Fruit fly (Drosophila melanogaster): Measurements from ENCODE around the gene CG33298.

The CG33298 gene

dm6 chr2L:9498985-9499249 is 3.6 kb downstream of the CG33298 start:
- TF ChIP-seq cnc (optimal IDR thresholded peaks at IDR 0.05) = no peak
- no peak for TF ChIP-seq CG7101 (tag; optimal IDR thresholded peaks at IDR 0.05)
- no peak for TF ChIP-seq Hr96 (GFP tag; optimal IDR thresholded peaks at IDR 0.05)
- TF ChIP-seq CG5204 (GFP tag; optimal IDR thresholded peaks at IDR 0.05) = no peak
- no peak for TF ChIP-seq pad (GFP tag; optimal IDR thresholded peaks at IDR 0.05)
- TF ChIP-seq Clk (GFP tag; optimal IDR thresholded peaks at IDR 0.05) = no peak
- no peak for TF ChIP-seq CG33017 (tag; optimal IDR thresholded peaks at IDR 0.05)
- no peak for TF ChIP-seq CG1620 (GFP tag; optimal IDR thresholded peaks at IDR 0.05)
- TF ChIP-seq CG7045 (GFP tag; optimal IDR thresholded peaks at IDR 0.05) = no peak
- TF ChIP-seq bab1 (GFP tag; optimal IDR thresholded peaks at IDR 0.05) = no peak

- no peak for TF ChIP-seq pad (GFP tag; optimal IDR thresholded peaks at IDR 0.05)
- no peak for TF ChIP-seq Mnt (GFP tag; optimal IDR thresholded peaks at IDR 0.05)
- peak; percentile 94 for TF ChIP-seq kay (GFP tag; ENCODE audit: borderline replicate concordance)
These were observed 5.2 kb downstream of the CG33298 start for dm6 chr2L:9500454-9500853.

- TF ChIP-seq CG1620 (GFP tag; optimal IDR thresholded peaks at IDR 0.05) = no peak
- no peak for TF ChIP-seq cnc (optimal IDR thresholded peaks at IDR 0.05)
- TF ChIP-seq bab1 (GFP tag; optimal IDR thresholded peaks at IDR 0.05) = peak; percentile 48
- no peak for TF ChIP-seq CG14711 (tag; optimal IDR thresholded peaks at IDR 0.05)
- no peak for TF ChIP-seq CG5204 (GFP tag; optimal IDR thresholded peaks at IDR 0.05)
These were observed 7.6 kb downstream of the CG33298 start for dm6 chr2L:9502786-9503443.

DNA sequence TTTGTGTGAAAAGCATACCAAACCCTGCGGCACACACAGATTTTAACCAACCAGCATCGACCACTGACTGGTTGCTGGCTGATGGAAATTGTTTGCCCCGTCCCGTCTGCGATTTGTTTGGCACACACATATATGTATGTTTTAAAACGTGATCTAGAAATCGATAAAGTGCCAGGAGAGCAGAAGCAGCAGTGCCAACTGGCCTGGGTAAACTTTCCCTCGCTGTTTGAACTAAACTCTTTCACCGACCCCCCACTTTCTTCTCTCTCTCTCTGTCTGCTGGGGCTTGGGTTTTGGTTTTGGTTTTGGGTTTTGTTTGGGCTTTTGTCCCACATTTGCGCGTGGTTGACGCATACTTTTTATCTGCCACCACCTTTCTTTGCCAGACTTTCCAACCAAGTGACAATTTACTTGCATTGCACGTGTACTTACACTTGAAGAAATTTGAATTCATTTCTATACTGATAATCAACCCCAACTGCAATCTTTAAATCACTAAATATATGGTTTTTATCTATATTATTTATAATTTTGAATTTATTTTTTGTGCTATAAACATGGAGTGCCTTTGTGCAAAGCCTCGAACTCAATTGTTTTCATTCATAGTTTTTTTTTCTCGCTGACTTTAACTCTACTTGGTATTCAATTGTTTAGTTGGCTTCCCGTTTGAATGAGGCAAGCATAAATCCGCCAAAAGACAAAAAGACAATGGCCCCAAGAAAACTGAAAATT is 10.3 kb downstream of the CG33298 start:
- TF ChIP-seq kay (GFP tag; ENCODE audit: borderline replicate concordance) (peak; percentile 40), CG11617 (GFP tag; optimal IDR thresholded peaks at IDR 0.05) (no peak)

- TF ChIP-seq CG7045 (GFP tag; optimal IDR thresholded peaks at IDR 0.05) (no peak), cnc (optimal IDR thresholded peaks at IDR 0.05) (no peak), toe (GFP tag; optimal IDR thresholded peaks at IDR 0.05) (no peak), CG12768 (GFP tag; optimal IDR thresholded peaks at IDR 0.05) (no peak), Crg-1 (GFP tag; optimal IDR thresholded peaks at IDR 0.05) (no peak), ovo (GFP tag; optimal IDR thresholded peaks at IDR 0.05) (no peak), tj (GFP tag; optimal IDR thresholded peaks at IDR 0.05) (peak; percentile 50), Hr96 (GFP tag; optimal IDR thresholded peaks at IDR 0.05) (no peak), Clk (GFP tag; optimal IDR thresholded peaks at IDR 0.05) (no peak)
These were observed 11.3 kb downstream of the CG33298 start for dm6 chr2L:9506535-9507036.

DNA sequence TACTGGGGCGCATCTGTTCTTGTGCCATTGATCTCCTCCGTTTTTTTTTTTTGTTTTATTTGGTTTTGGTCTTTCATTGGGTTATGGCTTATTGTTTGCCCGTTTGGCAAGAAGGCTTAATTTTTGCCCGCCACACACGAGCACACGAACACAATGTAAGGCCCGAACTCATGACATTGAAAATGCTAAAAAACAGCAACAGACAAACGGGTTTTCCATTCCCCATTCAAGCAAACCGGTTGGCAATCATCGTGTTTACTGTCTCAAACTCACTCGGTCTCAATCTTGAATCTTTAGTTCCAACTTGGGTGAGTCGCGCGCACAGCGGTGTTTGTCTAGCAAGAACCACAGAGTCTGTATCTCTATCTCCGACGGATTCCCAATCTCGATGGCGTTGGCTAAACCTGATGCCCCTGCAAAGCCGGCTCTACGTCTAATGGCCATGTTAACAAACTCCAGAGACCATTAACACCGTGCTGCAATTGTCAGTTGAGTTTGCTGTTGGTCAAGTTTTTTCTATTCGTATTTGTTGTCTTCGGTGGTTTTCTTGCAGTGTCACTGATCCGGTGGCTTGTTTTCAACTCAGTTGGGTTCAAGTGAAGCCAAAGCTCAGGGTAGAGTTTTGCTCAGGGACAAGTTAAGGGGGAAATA is 13.4 kb downstream of the CG33298 start:
- TF ChIP-seq pad (GFP tag; optimal IDR thresholded peaks at IDR 0.05) (no peak), cnc (optimal IDR thresholded peaks at IDR 0.05) (no peak), CG7101 (tag; optimal IDR thresholded peaks at IDR 0.05) (no peak), Mnt (GFP tag; optimal IDR thresholded peaks at IDR 0.05) (no peak), CG1620 (GFP tag; optimal IDR thresholded peaks at IDR 0.05) (no peak), toe (GFP tag; optimal IDR thresholded peaks at IDR 0.05) (no peak), kay (GFP tag; ENCODE audit: borderline replicate concordance) (no peak), ovo (GFP tag; optimal IDR thresholded peaks at IDR 0.05) (no peak), CG14711 (tag; optimal IDR thresholded peaks at IDR 0.05) (no peak), Clk (GFP tag; optimal IDR thresholded peaks at IDR 0.05) (no peak), Hr96 (GFP tag; optimal IDR thresholded peaks at IDR 0.05) (no peak), CG12768 (GFP tag; optimal IDR thresholded peaks at IDR 0.05) (no peak), cic (GFP tag; optimal IDR thresholded peaks at IDR 0.05) (no peak), tj (GFP tag; optimal IDR thresholded peaks at IDR 0.05) (no peak), CG7045 (GFP tag; optimal IDR thresholded peaks at IDR 0.05) (no peak), bab1 (GFP tag; optimal IDR thresholded peaks at IDR 0.05) (no peak), Crg-1 (GFP tag; optimal IDR thresholded peaks at IDR 0.05) (no peak), CG11617 (GFP tag; optimal IDR thresholded peaks at IDR 0.05) (no peak), CG5204 (GFP tag; optimal IDR thresholded peaks at IDR 0.05) (no peak)

DNA sequence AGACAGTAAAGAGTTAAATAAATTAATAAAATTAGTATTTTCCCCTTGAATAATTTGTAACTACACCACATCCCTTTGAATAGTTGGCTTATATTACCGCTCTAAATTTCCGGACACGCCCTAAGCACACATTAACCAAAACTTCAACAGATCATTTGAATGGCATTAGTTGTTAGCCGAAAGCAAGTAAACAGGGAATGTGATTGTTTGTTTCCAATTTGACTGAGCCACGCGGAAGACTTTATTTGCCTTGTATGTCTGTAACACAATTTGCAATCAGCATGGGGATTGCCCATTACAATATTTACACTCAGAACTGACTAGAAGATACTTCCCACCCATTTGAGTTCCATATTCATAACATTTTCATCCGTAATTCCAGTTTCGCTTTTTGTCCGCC is 14.4 kb downstream of the CG33298 start:
- TF ChIP-seq kay (GFP tag; ENCODE audit: borderline replicate concordance) (peak; percentile 40), toe (GFP tag; optimal IDR thresholded peaks at IDR 0.05) (no peak), ovo (GFP tag; optimal IDR thresholded peaks at IDR 0.05) (no peak)

Data from whole organism, adult.